Worm (Caenorhabditis elegans) whole organism, midembryonic: ENCODE results near the gene F13A7.7.

ENCODE experiments used
- cog-1 ChIP-seq: sonication (generic microtip); optimal IDR thresholded peaks from 2 replicates; lab custom pipeline; 2016; ENCODE audit warnings: missing genetic modification characterization, missing compliant biosample characterization
- flt-1 ChIP-seq: fragments of 200-800 bp; sonication (Bioruptor generic); IDR thresholded peaks from 2 replicates; pipeline ENCODE4 v1.3.6; 2022; ENCODE audit warnings: missing genetic modification characterization, missing compliant biosample characterization
- klf-2 ChIP-seq: fragments of 200-800 bp; sonication (Bioruptor generic); conservative IDR thresholded peaks from 2 replicates; pipeline ENCODE4 v1.3.6; 2022; ENCODE audit warnings: missing genetic modification reagents, missing genetic modification characterization, missing compliant biosample characterization
- ref-1 ChIP-seq: fragments of 200-800 bp; sonication (Bioruptor generic); conservative IDR thresholded peaks from 2 replicates; pipeline ENCODE4 v1.3.6; 2022; ENCODE audit warnings: missing genetic modification reagents, missing genetic modification characterization, missing compliant biosample characterization
- ztf-23 ChIP-seq: fragments of 200-800 bp; sonication (Bioruptor generic); IDR thresholded peaks from 2 replicates; pipeline ENCODE4 v1.3.6; 2022; ENCODE audit warnings: missing genetic modification reagents, missing genetic modification characterization, missing compliant biosample characterization

DNA sequence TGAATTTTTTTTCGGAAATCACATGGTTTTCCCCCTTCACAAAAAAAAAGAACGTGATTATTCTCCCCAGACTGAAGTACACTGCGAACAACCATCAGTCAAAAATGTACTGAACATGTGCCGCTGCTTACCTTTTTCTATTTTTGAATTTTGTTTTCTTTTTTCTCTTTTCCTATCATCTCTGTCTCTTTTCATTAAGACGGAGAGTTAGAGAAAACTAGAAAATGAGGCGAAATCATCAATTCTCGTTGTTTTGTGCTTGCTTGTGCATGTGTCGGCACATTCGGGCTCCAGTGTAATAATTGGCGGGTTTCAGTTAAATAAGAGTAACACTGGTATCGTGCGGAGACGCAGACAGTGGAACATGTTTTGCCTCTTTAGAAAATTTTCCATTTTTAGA lies 31.3 kb downstream of the F13A7.7 start:
- TF ChIP-seq cog-1 (tag; lab: Kevin White, UChicago) (no peak), flt-1 (no peak), ref-1 (GFP tag; lab: Robert Waterston, UW) (no peak), klf-2 (no peak), ztf-23 (no peak)
